Worm (Caenorhabditis elegans) whole organism, L4 larva: ENCODE data around the gene tebp-1.
A peak's percentile ranks its signal among the peaks of the same experiment; 100 is the strongest.

Experiments used
- F10B5.3 ChIP-seq: sonication (generic microtip); optimal IDR thresholded peaks from 2 replicates; lab custom pipeline; 2016; ENCODE audit warnings: mild to moderate bottlenecking, missing genetic modification characterization, missing compliant biosample characterization
- T20F7.1 ChIP-seq: fragments of 200-800 bp; sonication (Bioruptor generic); optimal IDR thresholded peaks from 2 replicates; lab custom pipeline; 2018; ENCODE audit warnings: mild to moderate bottlenecking, missing genetic modification characterization, missing compliant biosample characterization
- Y48G9A.11 ChIP-seq: fragments of 200-800 bp; sonication (Bioruptor generic); IDR thresholded peaks from 2 replicates; pipeline ENCODE4 v1.3.6; 2022; ENCODE audit warnings: missing genetic modification reagents, missing genetic modification characterization, missing compliant biosample characterization
- Y75B8A.6 ChIP-seq: fragments of 200-800 bp; sonication (Bioruptor generic); IDR thresholded peaks from 2 replicates; pipeline ENCODE4 v1.3.6; 2022; ENCODE audit warnings: missing genetic modification reagents, missing genetic modification characterization, missing compliant biosample characterization
- ZK337.2 ChIP-seq: fragments of 200-800 bp; sonication (Bioruptor generic); IDR thresholded peaks from 2 replicates; pipeline ENCODE4 v1.3.6; 2022; ENCODE audit warnings: missing genetic modification reagents, missing genetic modification characterization, missing compliant biosample characterization
- aha-1 ChIP-seq: fragments of 150-350 bp; peaks from one replicate; lab custom pipeline; 2014; ENCODE audit warnings: missing biosample characterization, missing genetic modification characterization
- arid-1 ChIP-seq: fragments of 200-800 bp; sonication (Bioruptor generic); conservative IDR thresholded peaks from 2 replicates; pipeline ENCODE4 v1.3.6; 2022; ENCODE audit warnings: missing genetic modification reagents, missing genetic modification characterization, missing compliant biosample characterization
- ceh-32 ChIP-seq: sonication (generic microtip); optimal IDR thresholded peaks from 2 replicates; lab custom pipeline; 2016; ENCODE audit warnings: mild to moderate bottlenecking, missing genetic modification characterization, missing compliant biosample characterization; ENCODE audit not compliant: poor library complexity
- ceh-44 ChIP-seq: fragments of 200-800 bp; sonication (Bioruptor generic); IDR thresholded peaks from 2 replicates; pipeline ENCODE4 v1.3.6; 2022; ENCODE audit warnings: missing genetic modification reagents, missing genetic modification characterization, missing compliant biosample characterization
- ceh-82 ChIP-seq: sonication (generic microtip); optimal IDR thresholded peaks from 2 replicates; lab custom pipeline; 2017; ENCODE audit warnings: missing biosample characterization, missing genetic modification characterization
- daf-12 ChIP-seq: fragments of 150-350 bp; optimal IDR thresholded peaks from 2 replicates; lab custom pipeline; 2014; ENCODE audit warnings: missing biosample characterization, missing genetic modification reagents, missing genetic modification characterization
- daf-16 ChIP-seq, 3 experiments: sonication (generic microtip); optimal IDR thresholded peaks; 2 replicates each; lab custom pipeline; 2016 to 2017; ENCODE audit warnings: missing genetic modification characterization in 3 of 3, missing genetic modification reagents in 3 of 3, mild to moderate bottlenecking in 2 of 3, missing compliant biosample characterization in 2 of 3, missing biosample characterization in 1 of 3, moderate library complexity in 1 of 3
- daf-19 ChIP-seq: fragments of 200-800 bp; sonication (Bioruptor generic); conservative IDR thresholded peaks from 2 replicates; pipeline ENCODE4 v1.3.6; 2022; ENCODE audit warnings: missing genetic modification characterization, missing compliant biosample characterization
- daf-8 ChIP-seq: fragments of 200-800 bp; sonication (Bioruptor generic); IDR thresholded peaks from 2 replicates; pipeline ENCODE4 v1.3.6; 2022; ENCODE audit warnings: missing genetic modification characterization, missing compliant biosample characterization
- dmd-6 ChIP-seq: fragments of 200-800 bp; sonication (Bioruptor generic); IDR thresholded peaks from 2 replicates; pipeline ENCODE4 v1.3.6; 2022; ENCODE audit warnings: missing genetic modification reagents, missing genetic modification characterization, missing compliant biosample characterization
- dmd-8 ChIP-seq: fragments of 200-800 bp; sonication (Bioruptor generic); IDR thresholded peaks from 2 replicates; pipeline ENCODE4 v1.3.6; 2022; ENCODE audit warnings: missing genetic modification characterization, missing compliant biosample characterization
- dpl-1 ChIP-seq: fragments of 150-350 bp; optimal IDR thresholded peaks from 2 replicates; lab custom pipeline; 2014; ENCODE audit warnings: missing biosample characterization, missing genetic modification reagents, missing genetic modification characterization
- fkh-10 ChIP-seq: fragments of 150-350 bp; optimal IDR thresholded peaks from 2 replicates; lab custom pipeline; 2014; ENCODE audit warnings: missing biosample characterization, missing genetic modification reagents, missing genetic modification characterization
- hif-1 ChIP-seq, 2 experiments: sonication (generic microtip); optimal IDR thresholded peaks; 2 replicates each; lab custom pipeline; 2016 to 2017; ENCODE audit warnings: missing compliant biosample characterization in 2 of 2, missing genetic modification characterization in 2 of 2, missing genetic modification reagents in 2 of 2, missing genotype in 2 of 2, mild to moderate bottlenecking in 1 of 2
- hlh-11 ChIP-seq: fragments of 200-800 bp; sonication (Bioruptor generic); optimal IDR thresholded peaks from 2 replicates; lab custom pipeline; 2018; ENCODE audit warnings: mild to moderate bottlenecking, missing genetic modification characterization, missing compliant biosample characterization
- hlh-30 ChIP-seq: sonication (generic microtip); optimal IDR thresholded peaks from 2 replicates; lab custom pipeline; 2017; ENCODE audit warnings: antibody characterized with exemption, mild to moderate bottlenecking, missing genetic modification characterization, missing compliant biosample characterization; ENCODE audit not compliant: insufficient read depth
- hmg-1.1 ChIP-seq: fragments of 200-800 bp; sonication (Bioruptor generic); IDR thresholded peaks from 2 replicates; pipeline ENCODE4 v1.3.6; 2022; ENCODE audit warnings: missing genetic modification reagents, missing genetic modification characterization, missing compliant biosample characterization
- lin-15B ChIP-seq: fragments of 150-350 bp; sonication (generic microtip); optimal IDR thresholded peaks from 3 replicates; lab custom pipeline; 2014; ENCODE audit warnings: missing biosample characterization, missing genetic modification characterization
- lin-38 ChIP-seq: fragments of 200-800 bp; sonication (Bioruptor generic); IDR thresholded peaks from 2 replicates; pipeline ENCODE4 v1.3.6; 2022; ENCODE audit warnings: missing genetic modification reagents, missing genetic modification characterization, missing compliant biosample characterization
- lin-39 ChIP-seq: fragments of 150-350 bp; optimal IDR thresholded peaks from 2 replicates; lab custom pipeline; 2014; ENCODE audit warnings: missing biosample characterization, missing genetic modification reagents, missing genetic modification characterization
- lir-3 ChIP-seq: sonication (generic microtip); optimal IDR thresholded peaks from 2 replicates; lab custom pipeline; 2016; ENCODE audit warnings: mild to moderate bottlenecking, missing genetic modification characterization, missing compliant biosample characterization
- lsy-2 ChIP-seq, 2 experiments: fragments of 150-350 bp in 1 of 2; sonication (generic microtip) in 1 of 2; optimal IDR thresholded peaks; 2 replicates each; lab custom pipeline; 2014 to 2017; ENCODE audit warnings: missing biosample characterization in 2 of 2, missing genetic modification characterization in 2 of 2
- madf-9 ChIP-seq: fragments of 200-800 bp; sonication (Bioruptor generic); conservative IDR thresholded peaks from 2 replicates; pipeline ENCODE4 v1.3.6; 2022; ENCODE audit warnings: missing genetic modification reagents, missing genetic modification characterization, missing compliant biosample characterization
- mdl-1 ChIP-seq, 2 experiments: fragments of 150-350 bp in 1 of 2; sonication (generic microtip) in 1 of 2; optimal IDR thresholded peaks; 2 replicates each; lab custom pipeline; 2014 to 2017; ENCODE audit warnings: missing biosample characterization in 2 of 2, missing genetic modification characterization in 2 of 2
- mdt-29 ChIP-seq: fragments of 200-800 bp; sonication (Bioruptor generic); IDR thresholded peaks from 2 replicates; pipeline ENCODE4 v1.3.6; 2022; ENCODE audit warnings: missing genetic modification reagents, missing genetic modification characterization, missing compliant biosample characterization
- mes-2 ChIP-seq: sonication (generic microtip); optimal IDR thresholded peaks from 2 replicates; lab custom pipeline; 2016; ENCODE audit warnings: missing genotype, mild to moderate bottlenecking, missing genetic modification characterization, missing compliant biosample characterization; ENCODE audit not compliant: poor library complexity, severe bottlenecking
- mxl-2 ChIP-seq: fragments of 200-800 bp; sonication (Bioruptor generic); conservative IDR thresholded peaks from 2 replicates; pipeline ENCODE4 v1.3.6; 2022; ENCODE audit warnings: missing genetic modification reagents, missing genetic modification characterization, missing compliant biosample characterization
- nhr-102 ChIP-seq: sonication (generic microtip); optimal IDR thresholded peaks from 2 replicates; lab custom pipeline; 2016; ENCODE audit warnings: mild to moderate bottlenecking, missing genetic modification characterization, moderate library complexity, missing compliant biosample characterization
- nhr-11 ChIP-seq: fragments of 150-350 bp; optimal IDR thresholded peaks from 2 replicates; lab custom pipeline; 2014; ENCODE audit warnings: missing biosample characterization, missing genetic modification characterization
- nhr-237 ChIP-seq: sonication (generic microtip); optimal IDR thresholded peaks from 2 replicates; lab custom pipeline; 2017; ENCODE audit warnings: missing biosample characterization, missing genetic modification characterization
- nhr-28 ChIP-seq: fragments of 150-350 bp; optimal IDR thresholded peaks from 2 replicates; lab custom pipeline; 2014; ENCODE audit warnings: missing biosample characterization, missing genetic modification characterization
- nhr-6 ChIP-seq: fragments of 150-350 bp; optimal IDR thresholded peaks from 2 replicates; lab custom pipeline; 2014; ENCODE audit warnings: missing biosample characterization, missing genetic modification characterization
- nhr-77 ChIP-seq: fragments of 150-350 bp; optimal IDR thresholded peaks from 2 replicates; lab custom pipeline; 2014; ENCODE audit warnings: missing biosample characterization, missing genetic modification characterization
- pha-4 ChIP-seq, 2 experiments: fragments of 150-350 bp in 1 of 2; fragments of 200-800 bp in 1 of 2; sonication (Bioruptor generic) in 1 of 2; IDR thresholded peaks in 1 of 2; optimal IDR thresholded peaks in 1 of 2; 2 replicates each; pipeline versions ENCODE4 v1.3.6 to Lab custom; 2014 to 2022; ENCODE audit warnings: missing genetic modification characterization in 2 of 2, missing genetic modification reagents in 2 of 2, missing biosample characterization in 1 of 2, missing compliant biosample characterization in 1 of 2
- php-3 ChIP-seq: fragments of 200-800 bp; sonication (Bioruptor generic); IDR thresholded peaks from 2 replicates; pipeline ENCODE4 v1.3.6; 2022; ENCODE audit warnings: missing genetic modification reagents, missing genetic modification characterization, missing compliant biosample characterization
- pqm-1 ChIP-seq: sonication (generic microtip); optimal IDR thresholded peaks from 2 replicates; lab custom pipeline; 2017; ENCODE audit warnings: missing biosample characterization, missing genetic modification characterization
- rbr-2 ChIP-seq: sonication (generic microtip); optimal IDR thresholded peaks from 2 replicates; lab custom pipeline; 2016; ENCODE audit warnings: missing genotype, missing genetic modification characterization, missing compliant biosample characterization
- skn-1 ChIP-seq: fragments of 150-350 bp; optimal IDR thresholded peaks from 2 replicates; lab custom pipeline; 2014; ENCODE audit warnings: missing biosample characterization, missing genetic modification characterization
- snpc-4 ChIP-seq: fragments of 150-350 bp; optimal IDR thresholded peaks from 2 replicates; lab custom pipeline; 2014; ENCODE audit warnings: missing biosample characterization, missing genetic modification characterization
- spr-3 ChIP-seq: fragments of 200-800 bp; sonication (Bioruptor generic); optimal IDR thresholded peaks from 2 replicates; lab custom pipeline; 2018; ENCODE audit warnings: mild to moderate bottlenecking, missing genetic modification characterization, missing compliant biosample characterization
- tra-1 ChIP-seq: fragments of 200-800 bp; sonication (Bioruptor generic); IDR thresholded peaks from 2 replicates; pipeline ENCODE4 v1.3.6; 2022; ENCODE audit warnings: missing genetic modification reagents, missing genetic modification characterization, missing compliant biosample characterization
- unc-130 ChIP-seq: sonication (generic microtip); optimal IDR thresholded peaks from 2 replicates; lab custom pipeline; 2016; ENCODE audit warnings: missing genetic modification reagents, missing genetic modification characterization, missing compliant biosample characterization
- vab-7 ChIP-seq: fragments of 200-800 bp; sonication (Bioruptor generic); IDR thresholded peaks from 2 replicates; pipeline ENCODE4 v1.3.6; 2022; ENCODE audit warnings: missing genetic modification reagents, missing genetic modification characterization, missing compliant biosample characterization
- zag-1 ChIP-seq: fragments of 150-350 bp; optimal IDR thresholded peaks from 2 replicates; lab custom pipeline; 2014; ENCODE audit warnings: missing biosample characterization, missing genetic modification characterization
- ztf-11 ChIP-seq: fragments of 150-350 bp; optimal IDR thresholded peaks from 2 replicates; lab custom pipeline; 2014; ENCODE audit warnings: missing biosample characterization, missing genetic modification characterization

tebp-1 gene

DNA sequence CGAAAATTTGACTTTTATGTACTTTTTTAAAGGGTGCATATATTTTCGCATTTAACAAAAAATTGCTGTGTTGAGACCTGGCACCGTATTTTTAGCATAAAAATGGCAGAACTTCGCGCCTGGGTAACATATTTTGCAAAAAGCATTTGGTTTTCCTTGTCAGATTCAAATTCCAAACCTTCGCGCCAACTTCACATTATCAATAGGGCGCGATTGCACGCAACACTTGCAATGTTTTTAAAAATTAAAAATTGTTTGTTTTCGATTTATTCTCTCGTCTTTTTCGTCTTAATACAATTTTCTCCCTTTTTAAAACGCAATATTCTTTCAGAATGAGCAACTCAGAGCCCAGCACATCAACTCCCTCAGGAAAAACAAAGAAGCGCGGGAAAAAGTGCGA lies 21.8 kb downstream of the tebp-1 start, which contains the start of gene mes-2:
Gene mes-2 (plus strand): TSS at position 330 of the 400 bp plus-strand sequence.
- TF ChIP-seq mes-2 (peak; percentile 99), snpc-4 (no peak), unc-130 (GFP tag; lab: Kevin White, UChicago) (peak; percentile 16), Y75B8A.6 (no peak), vab-7 (GFP tag; lab: Robert Waterston, UW) (no peak), T20F7.1 (GFP tag; lab: Kevin White, UChicago) (no peak), skn-1 (tag; lab: Kevin White, UChicago) (no peak), hlh-30 (tag; lab: Kevin White, UChicago) (peak; percentile 62), lin-15B (tag; lab: Kevin White, UChicago) (no peak), daf-19 (GFP tag; lab: Robert Waterston, UW) (no peak), fkh-10 (GFP tag; lab: Kevin White, UChicago) (peak; percentile 6), aha-1 (tag; lab: Kevin White, UChicago) (peak; percentile 50), ceh-44 (no peak), spr-3 (GFP tag; lab: Kevin White, UChicago) (no peak), pqm-1 (tag; lab: Kevin White, UChicago) (no peak), hlh-11 (peak; percentile 49), daf-16 (GFP tag; optimal IDR thresholded peaks at IDR 0.05; lab: Kevin White, UChicago) (peak in 1 of 2 experiments; percentile 8), daf-16 (tag; optimal IDR thresholded peaks at IDR 0.05; lab: Kevin White, UChicago) (peak; percentile 64), tra-1 (GFP tag; lab: Robert Waterston, UW) (no peak), lin-38 (GFP tag; lab: Robert Waterston, UW) (peak; percentile 99), rbr-2 (peak; percentile 63), lin-39 (tag; lab: Kevin White, UChicago) (no peak), dpl-1 (peak; percentile 97), daf-12 (no peak), Y48G9A.11 (GFP tag; lab: Robert Waterston, UW) (no peak), lsy-2 (tag; optimal IDR thresholded peaks at IDR 0.05; lab: Kevin White, UChicago) (peak; percentile 41 to 91), arid-1 (GFP tag; lab: Robert Waterston, UW) (0 out of 2 replicates have a peak, but pooled peaks have one; percentile 19), ceh-82 (tag; lab: Kevin White, UChicago) (no peak), nhr-11 (peak; percentile 33), ZK337.2 (no peak), dmd-6 (GFP tag; lab: Robert Waterston, UW) (peak; percentile 34), nhr-77 (no peak), nhr-6 (tag; lab: Kevin White, UChicago) (peak; percentile 74), nhr-237 (tag; lab: Kevin White, UChicago) (no peak), pha-4 (GFP tag; IDR thresholded peaks at IDR 0.05; lab: Robert Waterston, UW) (0 out of 2 replicates have a peak, but pooled peaks have one; percentile 44), pha-4 (tag; optimal IDR thresholded peaks at IDR 0.05; lab: Kevin White, UChicago) (peak; percentile 31), mxl-2 (GFP tag; lab: Robert Waterston, UW) (no peak), nhr-28 (tag; lab: Kevin White, UChicago) (peak; percentile 28), hmg-1.1 (GFP tag; lab: Robert Waterston, UW) (peak; percentile 71), dmd-8 (GFP tag; lab: Robert Waterston, UW) (no peak), mdt-29 (no peak), lir-3 (tag; lab: Kevin White, UChicago) (no peak), daf-8 (GFP tag; lab: Robert Waterston, UW) (no peak), F10B5.3 (tag; lab: Kevin White, UChicago) (no peak), zag-1 (no peak), php-3 (0 out of 2 replicates have a peak, but pooled peaks have one; percentile 10), hif-1 (tag; optimal IDR thresholded peaks at IDR 0.05; lab: Kevin White, UChicago) (peak in 1 of 2 experiments; percentile 46), nhr-102 (tag; lab: Kevin White, UChicago) (peak; percentile 32), madf-9 (GFP tag; lab: Robert Waterston, UW) (no peak), ztf-11 (no peak), ceh-32 (tag; lab: Kevin White, UChicago) (no peak), mdl-1 (tag; optimal IDR thresholded peaks at IDR 0.05; lab: Kevin White, UChicago) (peak in 1 of 2 experiments; percentile 24)
